Fruit fly (Drosophila melanogaster) whole organism, embryonic: ENCODE data around the gene RabX5.

Experiments used
- B-H2 ChIP-seq: fragments of 200-800 bp; sonication (Bioruptor generic); optimal IDR thresholded peaks from 2 replicates; lab custom pipeline; 2018; ENCODE audit warnings: missing biosample characterization, mild to moderate bottlenecking, missing genetic modification characterization
- BEAF-32 ChIP-seq: fragments of 200-800 bp; sonication (Bioruptor generic); optimal IDR thresholded peaks from 3 replicates; lab custom pipeline; 2017; ENCODE audit warnings: missing biosample characterization, missing genetic modification characterization, mild to moderate bottlenecking, moderate library complexity, missing genetic modification reagents
- Bteb2 ChIP-seq: fragments of 200-800 bp; sonication (Bioruptor generic); optimal IDR thresholded peaks from 2 replicates; lab custom pipeline; 2016; ENCODE audit warnings: missing biosample characterization, missing genetic modification characterization
- CG10366 ChIP-seq: fragments of 200-800 bp; sonication (Bioruptor generic); IDR thresholded peaks from 2 replicates; pipeline ENCODE4 v1.3.6; 2022; ENCODE audit warnings: missing biosample characterization, missing genetic modification characterization
- CG11504 ChIP-seq: fragments of 200-800 bp; sonication (Bioruptor generic); optimal IDR thresholded peaks from 3 replicates; lab custom pipeline; 2019; ENCODE audit warnings: missing biosample characterization, mild to moderate bottlenecking, missing genetic modification characterization, moderate library complexity
- CG11695 ChIP-seq: fragments of 200-800 bp; sonication (Bioruptor generic); IDR thresholded peaks from 3 replicates; pipeline ENCODE4 v1.3.6; 2022; ENCODE audit warnings: missing biosample characterization, missing genetic modification characterization
- CG13424 ChIP-seq: fragments of 200-800 bp; sonication (Bioruptor generic); optimal IDR thresholded peaks from 2 replicates; lab custom pipeline; 2019; ENCODE audit warnings: missing biosample characterization, mild to moderate bottlenecking, missing genetic modification characterization, moderate library complexity
- CG1647 ChIP-seq: fragments of 200-800 bp; sonication (Bioruptor generic); optimal IDR thresholded peaks from 3 replicates; lab custom pipeline; 2016; ENCODE audit warnings: missing biosample characterization, missing genetic modification characterization
- CG16779 ChIP-seq: fragments of 200-800 bp; sonication (Bioruptor generic); IDR thresholded peaks from 2 replicates; pipeline ENCODE4 v1.3.6; 2022; ENCODE audit warnings: missing biosample characterization, missing genetic modification characterization
- CG16815 ChIP-seq: fragments of 200-800 bp; sonication (Bioruptor generic); optimal IDR thresholded peaks from 3 replicates; lab custom pipeline; 2017; ENCODE audit warnings: missing biosample characterization, mild to moderate bottlenecking, missing genetic modification characterization
- CG17612 ChIP-seq: fragments of 200-800 bp; sonication (Bioruptor generic); IDR thresholded peaks from 2 replicates; pipeline ENCODE4 v1.3.6; 2022; ENCODE audit warnings: missing biosample characterization, missing genetic modification characterization
- CG17802 ChIP-seq: fragments of 200-800 bp; sonication (Bioruptor generic); optimal IDR thresholded peaks from 2 replicates; lab custom pipeline; 2018; ENCODE audit warnings: missing biosample characterization, mild to moderate bottlenecking, missing genetic modification characterization, moderate library complexity
- CG18764 ChIP-seq: fragments of 200-800 bp; sonication (Bioruptor generic); optimal IDR thresholded peaks from 3 replicates; lab custom pipeline; 2016; ENCODE audit warnings: missing biosample characterization, missing genetic modification characterization
- CG31388 ChIP-seq: fragments of 200-800 bp; sonication (Bioruptor generic); optimal IDR thresholded peaks from 2 replicates; lab custom pipeline; 2016; ENCODE audit warnings: missing biosample characterization, missing genetic modification characterization
- CG32772 ChIP-seq: fragments of 200-800 bp; sonication (Bioruptor generic); IDR thresholded peaks from 2 replicates; pipeline ENCODE4 v1.3.6; 2022; ENCODE audit warnings: missing biosample characterization, missing genetic modification characterization
- CG7963 ChIP-seq: fragments of 200-800 bp; sonication (Bioruptor generic); IDR thresholded peaks from 3 replicates; pipeline ENCODE4 v1.3.6; 2022; ENCODE audit warnings: missing biosample characterization, missing genetic modification characterization; ENCODE audit not compliant: partially characterized antibody
- CG8359 ChIP-seq: fragments of 200-800 bp; sonication (Bioruptor generic); optimal IDR thresholded peaks from 2 replicates; lab custom pipeline; 2017; ENCODE audit warnings: missing biosample characterization, mild to moderate bottlenecking, missing genetic modification characterization, borderline replicate concordance
- Dbx ChIP-seq: fragments of 200-800 bp; sonication (Bioruptor generic); IDR thresholded peaks from 3 replicates; pipeline ENCODE4 v1.3.6; 2022; ENCODE audit warnings: missing biosample characterization, missing genetic modification characterization
- Dip3 ChIP-seq: fragments of 200-800 bp; sonication (Bioruptor generic); optimal IDR thresholded peaks from 3 replicates; lab custom pipeline; 2016; ENCODE audit warnings: missing biosample characterization, missing genetic modification characterization
- Dp ChIP-seq: fragments of 200-800 bp; sonication (Bioruptor generic); optimal IDR thresholded peaks from 2 replicates; lab custom pipeline; 2018; ENCODE audit warnings: missing biosample characterization, mild to moderate bottlenecking, missing genetic modification characterization, moderate library complexity
- Elba2 ChIP-seq: fragments of 200-800 bp; sonication (Bioruptor generic); optimal IDR thresholded peaks from 3 replicates; lab custom pipeline; 2016; ENCODE audit warnings: missing biosample characterization, missing genetic modification characterization
- H15 ChIP-seq: fragments of 200-800 bp; sonication (Bioruptor generic); IDR thresholded peaks from 3 replicates; pipeline ENCODE4 v1.3.6; 2022; ENCODE audit warnings: missing biosample characterization, missing genetic modification characterization
- HLHmδ ChIP-seq: fragments of 200-800 bp; sonication (Bioruptor generic); optimal IDR thresholded peaks from 2 replicates; lab custom pipeline; 2018; ENCODE audit warnings: missing biosample characterization, mild to moderate bottlenecking, missing genetic modification characterization, moderate library complexity
- Hmr ChIP-seq: fragments of 200-800 bp; sonication (Bioruptor generic); optimal IDR thresholded peaks from 3 replicates; lab custom pipeline; 2017; ENCODE audit warnings: mild to moderate bottlenecking, missing biosample characterization, missing genetic modification reagents, missing genetic modification characterization
- Hr78 ChIP-seq, 2 experiments: fragments of 200-800 bp in 1 of 2; fragments of >200 bp in 1 of 2; sonication (Bioruptor generic) in 1 of 2; optimal IDR thresholded peaks; 2 replicates each; lab custom pipeline; 2017 to 2019; ENCODE audit warnings: missing biosample characterization in 2 of 2, missing genetic modification characterization in 2 of 2, mild to moderate bottlenecking in 1 of 2, moderate library complexity in 1 of 2
- Opbp ChIP-seq: fragments of 200-800 bp; sonication (Bioruptor generic); IDR thresholded peaks from 3 replicates; pipeline ENCODE4 v1.3.6; 2022; ENCODE audit warnings: missing biosample characterization, missing genetic modification characterization; ENCODE audit not compliant: partially characterized antibody
- Pdp1 ChIP-seq, 2 experiments: fragments of 200-800 bp; sonication (Bioruptor generic); optimal IDR thresholded peaks; 3 replicates each; lab custom pipeline; 2016; ENCODE audit warnings: missing biosample characterization in 2 of 2, missing genetic modification characterization in 2 of 2, mild to moderate bottlenecking in 1 of 2, moderate library complexity in 1 of 2
- Sin3A ChIP-seq: fragments of >200 bp; optimal IDR thresholded peaks from 2 replicates; lab custom pipeline; 2018
- Spps ChIP-seq: fragments of 200-800 bp; sonication (Bioruptor generic); optimal IDR thresholded peaks from 2 replicates; lab custom pipeline; 2018; ENCODE audit warnings: missing biosample characterization, mild to moderate bottlenecking, missing genetic modification characterization
- Usf ChIP-seq: fragments of 200-800 bp; sonication (Bioruptor generic); optimal IDR thresholded peaks from 2 replicates; lab custom pipeline; 2017; ENCODE audit warnings: missing genotype, missing biosample characterization, missing genetic modification characterization
- corto ChIP-seq: fragments of 200-800 bp; sonication (Bioruptor generic); optimal IDR thresholded peaks from 2 replicates; lab custom pipeline; 2016; ENCODE audit warnings: missing biosample characterization, mild to moderate bottlenecking, missing genetic modification characterization, moderate library complexity
- dysf ChIP-seq: fragments of 200-800 bp; sonication (Bioruptor generic); IDR thresholded peaks from 3 replicates; pipeline ENCODE4 v1.3.6; 2022; ENCODE audit warnings: missing biosample characterization, missing genetic modification characterization
- ftz-f1 ChIP-seq: fragments of 200-800 bp; sonication (Bioruptor generic); optimal IDR thresholded peaks from 2 replicates; lab custom pipeline; 2016; ENCODE audit warnings: missing biosample characterization, missing genetic modification characterization
- gsb-n ChIP-seq: fragments of 200-800 bp; sonication (Bioruptor generic); optimal IDR thresholded peaks from 3 replicates; lab custom pipeline; 2018; ENCODE audit warnings: missing biosample characterization, mild to moderate bottlenecking, missing genetic modification characterization
- hkb ChIP-seq, 2 experiments: fragments of 200-800 bp in 1 of 2; fragments of >200 bp in 1 of 2; sonication (Bioruptor generic) in 1 of 2; IDR thresholded peaks in 1 of 2; optimal IDR thresholded peaks in 1 of 2; 2 replicates each; pipeline versions ENCODE4 v1.3.6 to Lab custom; 2017 to 2022; ENCODE audit warnings: missing biosample characterization in 1 of 2, missing genetic modification characterization in 1 of 2
- lmd ChIP-seq: fragments of 200-800 bp; sonication (Bioruptor generic); IDR thresholded peaks from 2 replicates; pipeline ENCODE4 v1.3.6; 2022; ENCODE audit warnings: missing biosample characterization, missing genetic modification characterization
- mirr ChIP-seq: fragments of 200-800 bp; sonication (Bioruptor generic); optimal IDR thresholded peaks from 3 replicates; lab custom pipeline; 2018; ENCODE audit warnings: missing biosample characterization, mild to moderate bottlenecking, missing genetic modification characterization
- pita ChIP-seq: fragments of 200-800 bp; sonication (Bioruptor generic); optimal IDR thresholded peaks from 2 replicates; lab custom pipeline; 2017; ENCODE audit warnings: missing biosample characterization, mild to moderate bottlenecking, missing genetic modification characterization
- psq ChIP-seq: fragments of 200-800 bp; sonication (Bioruptor generic); optimal IDR thresholded peaks from 2 replicates; lab custom pipeline; 2017; ENCODE audit warnings: missing biosample characterization, missing genetic modification characterization
- row ChIP-seq: fragments of 200-800 bp; sonication (Bioruptor generic); IDR thresholded peaks from 3 replicates; pipeline ENCODE4 v1.3.6; 2022; ENCODE audit warnings: missing biosample characterization, missing genetic modification characterization
- slp2 ChIP-seq: fragments of 200-800 bp; sonication (Bioruptor generic); optimal IDR thresholded peaks from 2 replicates; lab custom pipeline; 2016; ENCODE audit warnings: missing biosample characterization, missing genetic modification characterization
- sna ChIP-seq: fragments of 200-800 bp; sonication (Bioruptor generic); IDR thresholded peaks from 2 replicates; pipeline ENCODE4 v1.3.6; 2022; ENCODE audit warnings: missing biosample characterization, missing genetic modification characterization; ENCODE audit not compliant: partially characterized antibody
- ssp ChIP-seq: fragments of 200-800 bp; sonication (Bioruptor generic); IDR thresholded peaks from 2 replicates; pipeline ENCODE4 v1.3.6; 2022; ENCODE audit warnings: missing biosample characterization, missing genetic modification characterization
- stc ChIP-seq: fragments of 200-800 bp; sonication (Bioruptor generic); IDR thresholded peaks from 2 replicates; pipeline ENCODE4 v1.3.6; 2022; ENCODE audit warnings: missing biosample characterization, missing genetic modification characterization
- sug ChIP-seq: fragments of 200-800 bp; optimal IDR thresholded peaks from 2 replicates; lab custom pipeline; 2019; ENCODE audit warnings: missing biosample characterization, mild to moderate bottlenecking, missing genetic modification characterization, moderate library complexity
- tll ChIP-seq, 2 experiments: fragments of 200-800 bp in 1 of 2; fragments of >200 bp in 1 of 2; sonication (Bioruptor generic) in 1 of 2; optimal IDR thresholded peaks; 2 replicates each; lab custom pipeline; 2017 to 2019; ENCODE audit warnings: missing biosample characterization in 2 of 2, missing genetic modification characterization in 2 of 2, mild to moderate bottlenecking in 1 of 2, moderate library complexity in 1 of 2
- toy ChIP-seq: fragments of 200-800 bp; sonication (Bioruptor generic); IDR thresholded peaks from 2 replicates; pipeline ENCODE4 v1.3.6; 2022; ENCODE audit warnings: missing biosample characterization, missing genetic modification characterization
- trh ChIP-seq: fragments of 200-800 bp; sonication (Bioruptor generic); optimal IDR thresholded peaks from 2 replicates; lab custom pipeline; 2016; ENCODE audit warnings: missing biosample characterization, missing genetic modification characterization
- vfl ChIP-seq: fragments of 200-800 bp; sonication (Bioruptor generic); optimal IDR thresholded peaks from 2 replicates; lab custom pipeline; 2016; ENCODE audit warnings: missing biosample characterization, missing genetic modification characterization

The RabX5 gene

DNA sequence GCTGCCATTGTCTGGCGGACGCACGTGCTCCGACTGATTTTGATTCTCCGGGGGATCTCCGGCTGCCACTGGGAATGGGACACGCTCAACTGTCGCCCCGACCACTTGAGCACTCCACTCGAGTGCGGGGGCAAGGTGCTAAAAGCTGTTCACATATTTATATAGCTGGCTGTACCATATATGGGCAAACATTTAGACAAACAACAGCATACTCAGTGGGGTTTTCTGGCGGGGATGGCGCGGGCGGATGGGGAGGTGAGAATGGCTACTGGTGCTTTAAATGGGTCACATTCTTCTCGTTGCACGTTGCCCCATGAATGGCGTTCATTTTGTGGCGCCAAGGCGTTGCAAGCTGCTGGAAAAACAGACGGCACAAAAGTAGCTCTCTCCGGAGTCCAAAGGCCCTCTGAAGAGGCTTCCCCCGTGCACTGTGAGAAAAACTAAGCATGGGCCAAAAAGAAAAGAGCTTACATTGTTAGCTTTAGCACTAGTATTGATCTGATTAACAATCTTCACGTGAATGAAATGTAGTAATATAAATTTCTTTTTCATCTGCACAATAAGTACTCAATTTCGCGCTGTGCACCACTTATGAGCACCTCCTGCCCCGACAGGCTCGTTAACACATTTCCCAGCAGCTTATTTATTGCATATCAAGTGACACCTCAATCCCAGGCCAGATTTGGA lies 21.0 kb upstream of the RabX5 start (continued):
- TF ChIP-seq CG10366 (no peak), psq (no peak), Hmr (GFP tag; lab: Kevin White, UChicago) (peak; percentile 21), lmd (peak; percentile 30; the same call in 1 of the 2 replicates), Dip3 (GFP tag; lab: Kevin White, UChicago) (no peak), CG18764 (GFP tag; lab: Kevin White, UChicago) (no peak), Pdp1 (GFP tag; optimal IDR thresholded peaks at IDR 0.05; lab: Kevin White, UChicago) (no peak), CG16779 (GFP tag; lab: Robert Waterston, UW) (no peak), dysf (GFP tag; lab: Robert Waterston, UW) (peak; percentile 39; the same call in 1 of the 3 replicates), CG8359 (GFP tag; lab: Kevin White, UChicago) (no peak), trh (GFP tag; lab: Kevin White, UChicago) (no peak), Hr78 (GFP tag; optimal IDR thresholded peaks at IDR 0.05; lab: Kevin White, UChicago) (no peak), gsb-n (tag; lab: Kevin White, UChicago) (no peak), hkb (optimal IDR thresholded peaks at IDR 0.05; lab: Kevin White, UChicago) (no peak), hkb (GFP tag; IDR thresholded peaks at IDR 0.05; lab: Robert Waterston, UW) (0 out of 2 replicates have a peak, but pooled peaks have one; percentile 41), H15 (GFP tag; lab: Robert Waterston, UW) (peak; percentile 40; the same call in 1 of the 3 replicates), sug (tag; lab: Kevin White, UChicago) (no peak), CG17802 (no peak), sna (GFP tag; lab: Robert Waterston, UW) (no peak), Usf (no peak), Opbp (no peak), toy (GFP tag; lab: Robert Waterston, UW) (no peak), HLHmδ (peak; percentile 73), corto (GFP tag; lab: Kevin White, UChicago) (no peak), Spps (tag; lab: Kevin White, UChicago) (peak; percentile 19), ftz-f1 (GFP tag; lab: Kevin White, UChicago) (no peak), CG16815 (peak; percentile 11), Dp (no peak), Elba2 (GFP tag; lab: Kevin White, UChicago) (no peak), vfl (GFP tag; lab: Kevin White, UChicago) (no peak), row (GFP tag; lab: Robert Waterston, UW) (peak; percentile 52), mirr (GFP tag; lab: Kevin White, UChicago) (peak; percentile 17), CG13424 (tag; lab: Kevin White, UChicago) (no peak), Sin3A (no peak), CG32772 (GFP tag; lab: Robert Waterston, UW) (peak; percentile 52; the same call in 1 of the 2 replicates), slp2 (GFP tag; lab: Kevin White, UChicago) (no peak), CG7963 (GFP tag; lab: Robert Waterston, UW) (no peak), Dbx (GFP tag; lab: Robert Waterston, UW) (no peak), B-H2 (no peak), CG11695 (GFP tag; lab: Robert Waterston, UW) (no peak), BEAF-32 (GFP tag; lab: Kevin White, UChicago) (no peak), CG17612 (GFP tag; lab: Robert Waterston, UW) (peak; percentile 15; the same call in 1 of the 2 replicates), stc (no peak), Bteb2 (GFP tag; lab: Kevin White, UChicago) (no peak), tll (GFP tag; optimal IDR thresholded peaks at IDR 0.05; lab: Kevin White, UChicago) (no peak), ssp (no peak), CG1647 (GFP tag; lab: Kevin White, UChicago) (no peak), CG31388 (GFP tag; lab: Kevin White, UChicago) (no peak), CG11504 (tag; lab: Kevin White, UChicago) (peak; percentile 51), pita (GFP tag; lab: Kevin White, UChicago) (no peak)
